Fruit fly (Drosophila melanogaster): Measurements from ENCODE around the gene Sfmbt.
"Not testable (repeated sequence)": the region's sequence is repeated elsewhere in the genome, so short reads cannot be mapped to it uniquely, and the experiment has no call there.

Sfmbt gene

dm6 chr2L:13215640-13216129 is 39.1 kb upstream of the Sfmbt start (continued):
- TF ChIP-seq CG2712 (tag; optimal IDR thresholded peaks at IDR 0.05) (peak; percentile 53), Nf-YA (GFP tag; IDR thresholded peaks at IDR 0.05) (peak; percentile 68), sim (GFP tag; IDR thresholded peaks at IDR 0.05) (0 out of 2 replicates have a peak, but pooled peaks have one; percentile 16), Bgb (GFP tag; IDR thresholded peaks at IDR 0.05; ENCODE audit: partially characterized antibody) (peak; percentile 73), inv (GFP tag; IDR thresholded peaks at IDR 0.05; ENCODE audit: partially characterized antibody) (peak; percentile 33; the same call in 1 of the 2 replicates), E2f1 (GFP tag; IDR thresholded peaks at IDR 0.05) (peak; percentile 49; the same call in 1 of the 2 replicates), CG14441 (GFP tag; IDR thresholded peaks at IDR 0.05) (peak; percentile 43; the same call in 1 of the 2 replicates), chn (GFP tag; optimal IDR thresholded peaks at IDR 0.05) (peak; percentile 27), Gug (GFP tag; IDR thresholded peaks at IDR 0.05) (peak; percentile 49; the same call in 2 of the 4 replicates), btn (GFP tag; optimal IDR thresholded peaks at IDR 0.05) (peak; percentile 52), CG13624 (GFP tag; optimal IDR thresholded peaks at IDR 0.05) (peak; percentile 71), nerfin-1 (tag; optimal IDR thresholded peaks at IDR 0.05) (peak; percentile 28), Dad (GFP tag; optimal IDR thresholded peaks at IDR 0.05) (peak; percentile 68)

- TF ChIP-seq ewg (GFP tag; optimal IDR thresholded peaks at IDR 0.05) (peak; percentile 69), insv (GFP tag; optimal IDR thresholded peaks at IDR 0.05) (no peak), Hr3 (GFP tag; optimal IDR thresholded peaks at IDR 0.05) (no peak)
Observed at dm6 chr2L:13215010-13215409, 38.4 kb upstream of the Sfmbt start, which contains the start of gene kek4. Gene kek4, minus strand, starts transcription at chr2L:13215350.

dm6 chr2L:13211764-13212265 is 35.2 kb upstream of the Sfmbt start, which contains the start of gene CG15482:
Gene CG15482, minus strand, starts transcription at chr2L:13211814.
- TF ChIP-seq kni (GFP tag; optimal IDR thresholded peaks at IDR 0.05) (peak; percentile 2), prd (GFP tag; IDR thresholded peaks at IDR 0.05) (peak; percentile 23; the same call in 1 of the 3 replicates), ken (GFP tag; IDR thresholded peaks at IDR 0.05) (0 out of 3 replicates have a peak, but pooled peaks have one; percentile 28), Opbp (GFP tag; IDR thresholded peaks at IDR 0.05; ENCODE audit: partially characterized antibody) (0 out of 3 replicates have a peak, but pooled peaks have one; percentile 9), lilli (GFP tag; optimal IDR thresholded peaks at IDR 0.05) (peak; percentile 4), pros (GFP tag; optimal IDR thresholded peaks at IDR 0.05) (peak; percentile 87), knrl (GFP tag; IDR thresholded peaks at IDR 0.05; ENCODE audit: partially characterized antibody) (peak; percentile 23; the same call in 1 of the 3 replicates), grn (GFP tag; optimal IDR thresholded peaks at IDR 0.05) (peak; percentile 33), zfh1 (GFP tag; IDR thresholded peaks at IDR 0.05) (peak; percentile 33; the same call in 1 of the 3 replicates), insv (GFP tag; optimal IDR thresholded peaks at IDR 0.05) (peak in 1 of 2 experiments; percentile 33), Bgb (GFP tag; IDR thresholded peaks at IDR 0.05; ENCODE audit: partially characterized antibody) (peak; percentile 19; the same call in 1 of the 2 replicates), Med (GFP tag) (peak; percentile 70), sens (GFP tag) (peak; percentile 70), CG15479 (GFP tag; optimal IDR thresholded peaks at IDR 0.05) (peak; percentile 41), ci (GFP tag; IDR thresholded peaks at IDR 0.05) (0 out of 3 replicates have a peak, but pooled peaks have one; percentile 37), CG15696 (tag; optimal IDR thresholded peaks at IDR 0.05) (peak; percentile 33), Xrp1 (GFP tag; IDR thresholded peaks at IDR 0.05) (peak; percentile 31; the same call in 1 of the 2 replicates)
- TF ChIP-seq prd (optimal IDR thresholded peaks at IDR 0.05) = not testable (repeated sequence)

dm6 chr2L:13206857-13207463 is 30.4 kb upstream of the Sfmbt start:
- no peak for TF ChIP-seq bab2 (GFP tag; optimal IDR thresholded peaks at IDR 0.05)
- 0 out of 2 replicates have a peak, but pooled peaks have one; percentile 23 for TF ChIP-seq Drgx (GFP tag; IDR thresholded peaks at IDR 0.05)
- 0 out of 3 replicates have a peak, but pooled peaks have one; percentile 18 for TF ChIP-seq CG7963 (GFP tag; IDR thresholded peaks at IDR 0.05; ENCODE audit: partially characterized antibody)
- no peak for TF ChIP-seq Lhr (GFP tag; optimal IDR thresholded peaks at IDR 0.05)
- TF ChIP-seq CG5180 (GFP tag; optimal IDR thresholded peaks at IDR 0.05) = no peak
- peak; percentile 6 for TF ChIP-seq Med (GFP tag)
- no peak for TF ChIP-seq CG3726 (GFP tag; IDR thresholded peaks at IDR 0.05)
- TF ChIP-seq Xbp1 (GFP tag; optimal IDR thresholded peaks at IDR 0.05) = no peak
- peak; percentile 19 for TF ChIP-seq exex (tag; optimal IDR thresholded peaks at IDR 0.05)
